Fruit fly (Drosophila melanogaster) whole organism, wandering third instar larva: ENCODE data around the gene RunxB.
"Not testable (repeated sequence)": the region's sequence is repeated elsewhere in the genome, so short reads cannot be mapped to it uniquely, and the experiment has no call there.

Experiments
- CG32264 ChIP-seq: fragments of 200-800 bp; sonication (Bioruptor generic); optimal IDR thresholded peaks from 2 replicates; lab custom pipeline; 2016; ENCODE audit warnings: missing biosample characterization, missing genetic modification characterization
- CG9705 ChIP-seq: fragments of 200-800 bp; sonication (Bioruptor generic); optimal IDR thresholded peaks from 2 replicates; lab custom pipeline; 2018; ENCODE audit warnings: missing biosample characterization, mild to moderate bottlenecking, missing genetic modification characterization
- Dfd ChIP-seq: fragments of >200 bp; optimal IDR thresholded peaks from 2 replicates; lab custom pipeline; 2017; ENCODE audit warnings: missing biosample characterization, missing genetic modification characterization
- HLH106 ChIP-seq: fragments of 200-800 bp; optimal IDR thresholded peaks from 3 replicates; lab custom pipeline; 2019; ENCODE audit warnings: missing biosample characterization, mild to moderate bottlenecking, missing genetic modification characterization, moderate library complexity
- Hnf4 ChIP-seq: fragments of 200-800 bp; sonication (Bioruptor generic); optimal IDR thresholded peaks from 2 replicates; lab custom pipeline; 2016; ENCODE audit warnings: missing biosample characterization, mild to moderate bottlenecking, missing genetic modification characterization
- Hr78 ChIP-seq: fragments of >200 bp; optimal IDR thresholded peaks from 2 replicates; lab custom pipeline; 2017; ENCODE audit warnings: missing biosample characterization, missing genetic modification characterization
- Hr83 ChIP-seq: fragments of 200-300 bp; sonication (Bioruptor generic); optimal IDR thresholded peaks from 2 replicates; lab custom pipeline; 2016; ENCODE audit warnings: missing biosample characterization, mild to moderate bottlenecking, missing genetic modification characterization, moderate library complexity; ENCODE audit not compliant: poor library complexity, severe bottlenecking
- Jra ChIP-seq: sonication (Bioruptor generic); optimal IDR thresholded peaks from 2 replicates; lab custom pipeline; 2016; ENCODE audit warnings: missing biosample characterization, missing genetic modification characterization
- Myc ChIP-seq: fragments of >200 bp; optimal IDR thresholded peaks from 2 replicates; lab custom pipeline; 2017
- OdsH ChIP-seq: fragments of 200-800 bp; sonication (Bioruptor generic); optimal IDR thresholded peaks from 2 replicates; lab custom pipeline; 2016; ENCODE audit warnings: missing biosample characterization, mild to moderate bottlenecking, missing genetic modification characterization
- Vsx2 ChIP-seq: fragments of 200-300, 225-300 bp; sonication (Bioruptor generic); optimal IDR thresholded peaks from 2 replicates; lab custom pipeline; 2018; ENCODE audit warnings: missing biosample characterization, missing genetic modification characterization; ENCODE audit not compliant: partially characterized antibody
- dl ChIP-seq, 2 experiments: fragments of 175-275, 200-275 bp in 1 of 2; fragments of 200-275 bp in 1 of 2; sonication (Bioruptor generic); optimal IDR thresholded peaks; lab custom pipeline; 2018; ENCODE audit warnings: mild to moderate bottlenecking in 2 of 2, missing biosample characterization in 2 of 2, missing genetic modification characterization in 2 of 2, moderate library complexity in 2 of 2; ENCODE audit not compliant: partially characterized antibody in 2 of 2, insufficient read depth in 1 of 2
- dmrt93B ChIP-seq: fragments of 200-800 bp; sonication (Bioruptor generic); optimal IDR thresholded peaks from 2 replicates; lab custom pipeline; 2018; ENCODE audit warnings: missing biosample characterization, mild to moderate bottlenecking, missing genetic modification characterization
- dsf ChIP-seq: sonication (Bioruptor generic); optimal IDR thresholded peaks from 2 replicates; lab custom pipeline; 2016; ENCODE audit warnings: missing biosample characterization, missing genetic modification characterization, borderline replicate concordance
- ey ChIP-seq: fragments of 200-800 bp; sonication (Bioruptor generic); optimal IDR thresholded peaks from 2 replicates; lab custom pipeline; 2016; ENCODE audit warnings: missing biosample characterization, missing genetic modification characterization
- foxo ChIP-seq, 2 experiments: fragments of 200-800 bp; sonication (Bioruptor generic); optimal IDR thresholded peaks; 2 replicates in 1 of 2; 3 replicates in 1 of 2; lab custom pipeline; 2016 to 2017; ENCODE audit warnings: missing biosample characterization in 2 of 2, missing genetic modification characterization in 2 of 2
- h ChIP-seq: fragments of 200-800 bp; sonication (Bioruptor generic); optimal IDR thresholded peaks from 3 replicates; lab custom pipeline; 2016; ENCODE audit warnings: missing biosample characterization, mild to moderate bottlenecking, missing genetic modification characterization
- jim ChIP-seq: fragments of 175-275, 200-325 bp; sonication (Bioruptor generic); optimal IDR thresholded peaks from 2 replicates; lab custom pipeline; 2016; ENCODE audit warnings: missing biosample characterization, mild to moderate bottlenecking, missing genetic modification characterization
- pan ChIP-seq: fragments of >200 bp; optimal IDR thresholded peaks from 2 replicates; lab custom pipeline; 2017
- rgr ChIP-seq: fragments of 200-800 bp; sonication (Bioruptor generic); optimal IDR thresholded peaks from 3 replicates; lab custom pipeline; 2016; ENCODE audit warnings: missing biosample characterization, mild to moderate bottlenecking, missing genetic modification characterization
- tai ChIP-seq: sonication (Bioruptor generic); optimal IDR thresholded peaks from 2 replicates; lab custom pipeline; 2016; ENCODE audit warnings: missing biosample characterization, missing genetic modification characterization
- usp ChIP-seq: fragments of >200 bp; optimal IDR thresholded peaks from 2 replicates; lab custom pipeline; 2017; ENCODE audit warnings: missing biosample characterization, missing genetic modification characterization

Gene RunxB

DNA sequence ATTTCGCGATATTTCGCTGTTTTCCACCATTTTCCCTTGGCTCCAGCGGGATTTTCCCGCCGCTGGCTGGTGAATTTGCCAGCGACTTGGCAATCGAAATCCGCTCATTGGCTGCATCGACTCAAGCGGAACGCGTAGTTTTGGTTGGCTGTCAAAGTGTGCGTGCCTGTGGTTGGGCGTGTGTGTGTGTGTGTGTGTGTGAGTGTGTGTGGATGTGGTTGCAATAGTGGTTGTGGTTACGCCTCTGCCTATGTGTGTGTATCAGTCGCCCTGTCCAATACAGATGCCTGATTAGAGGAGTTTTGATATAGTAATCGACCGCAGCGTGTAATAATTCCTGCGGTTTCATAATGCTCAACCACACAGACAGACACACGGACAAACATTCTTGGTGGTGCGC is 2.2 kb upstream of the RunxB start:
- TF ChIP-seq Hr78 (GFP tag; lab: Kevin White, UChicago) (no peak), Dfd (GFP tag; lab: Kevin White, UChicago) (peak; percentile 77)

DNA sequence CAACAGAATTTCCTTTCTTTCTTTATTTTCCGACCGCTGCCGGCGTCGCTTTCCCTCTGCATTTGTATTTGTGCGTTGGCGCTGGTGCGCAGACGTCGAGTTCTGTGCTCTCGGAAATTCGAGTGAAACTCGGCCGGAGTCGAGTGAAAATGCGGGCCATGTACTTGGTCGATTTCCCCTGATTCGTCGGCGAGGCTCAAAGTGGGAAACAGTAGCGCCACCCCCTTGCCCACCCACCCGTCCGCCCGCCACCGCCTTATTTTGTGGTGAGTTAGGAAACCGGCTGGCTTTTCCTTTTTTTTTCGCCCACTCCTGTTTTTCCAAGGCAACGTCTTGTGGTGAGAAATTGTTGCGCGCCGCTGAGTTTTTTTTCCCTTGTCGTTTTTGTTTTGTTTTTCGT is 21.3 kb downstream of the RunxB start:
- TF ChIP-seq usp (GFP tag; lab: Kevin White, UChicago) (no peak), foxo (GFP tag; optimal IDR thresholded peaks at IDR 0.05; lab: Kevin White, UChicago) (no peak), Jra (GFP tag; lab: Kevin White, UChicago) (no peak), Hr78 (GFP tag; lab: Kevin White, UChicago) (no peak), pan (lab: Kevin White, UChicago) (no peak), Dfd (GFP tag; lab: Kevin White, UChicago) (no peak), OdsH (no peak), Vsx2 (GFP tag; lab: Kevin White, UChicago) (no peak), Hr83 (no peak), Myc (lab: Kevin White, UChicago) (no peak), dl (GFP tag; optimal IDR thresholded peaks at IDR 0.05; lab: Kevin White, UChicago; ENCODE audit: insufficient read depth in 1 of 2, partially characterized antibody in 2 of 2) (no peak), dsf (GFP tag; lab: Kevin White, UChicago) (no peak), ey (no peak)

DNA sequence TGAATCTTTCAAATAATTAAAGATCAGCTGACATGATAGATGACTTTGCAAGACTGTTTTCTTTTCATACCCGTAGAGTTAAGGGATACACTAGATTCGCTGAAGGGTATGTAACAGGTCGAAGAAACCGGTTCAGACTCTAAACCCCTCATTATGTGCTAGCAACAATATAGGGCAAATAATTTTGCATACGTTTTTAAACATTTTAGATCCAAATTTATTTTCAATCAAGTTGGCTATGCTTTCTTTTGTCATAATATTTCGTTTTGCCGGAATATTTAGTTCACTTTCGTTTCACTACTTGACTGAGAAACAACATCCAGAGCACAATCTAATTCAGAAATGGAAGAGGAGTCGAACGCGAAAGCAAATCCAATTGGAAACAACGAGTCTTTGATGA is 35.7 kb downstream of the RunxB start, which contains the start of gene CG42580:
CG42580 (plus strand) TSS at position 301 of the 400 bp plus-strand sequence.
- TF ChIP-seq dmrt93B (GFP tag; lab: Kevin White, UChicago); Myc (lab: Kevin White, UChicago); jim (GFP tag; lab: Kevin White, UChicago): not testable (repeated sequence)

DNA sequence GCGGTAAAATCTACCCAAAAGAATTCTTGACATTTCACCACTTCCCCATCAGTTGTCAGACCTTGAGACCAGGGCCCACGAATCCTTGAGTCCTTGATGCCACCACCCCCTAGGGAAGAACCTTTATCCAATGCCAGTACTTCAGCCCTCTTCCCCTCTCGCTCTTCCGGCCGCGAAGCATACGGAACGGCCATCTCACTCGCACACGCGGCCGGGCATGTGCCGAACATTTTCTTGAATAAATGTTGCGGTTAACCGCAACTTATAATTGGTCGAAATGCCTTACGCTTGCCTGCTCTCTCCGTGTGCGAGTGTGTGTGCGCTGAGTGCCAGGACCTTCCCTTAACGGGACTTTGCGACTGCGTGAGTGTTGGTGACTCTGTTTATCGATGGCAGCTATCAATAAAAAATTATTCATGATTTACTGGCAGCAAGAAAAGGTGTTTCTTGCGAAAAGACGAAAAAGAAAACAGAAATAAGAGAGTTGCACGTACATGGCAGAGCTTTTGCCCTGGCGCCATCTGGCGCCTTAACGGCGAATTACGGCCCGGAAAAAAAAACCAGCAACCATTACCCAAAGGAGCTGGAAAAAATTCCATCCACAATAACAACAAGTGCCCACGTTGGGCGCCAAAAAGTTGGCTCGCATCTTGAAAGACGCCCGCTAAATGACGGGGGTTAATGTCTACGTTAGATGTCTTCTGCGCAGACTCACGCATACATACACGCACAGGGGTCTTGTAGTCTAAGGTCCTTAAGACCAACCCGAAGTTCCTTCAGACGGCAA is 44.7 kb downstream of the RunxB start:
- no peak for TF ChIP-seq Jra (GFP tag; lab: Kevin White, UChicago)
- no peak for TF ChIP-seq Hnf4 (GFP tag; lab: Kevin White, UChicago)
- TF ChIP-seq rgr: no peak
- TF ChIP-seq tai (GFP tag; lab: Kevin White, UChicago): no peak
- TF ChIP-seq h (GFP tag; lab: Kevin White, UChicago): no peak
- TF ChIP-seq HLH106 (tag; lab: Kevin White, UChicago): no peak
- no peak for TF ChIP-seq usp (GFP tag; lab: Kevin White, UChicago)
- TF ChIP-seq dsf (GFP tag; lab: Kevin White, UChicago): no peak
- TF ChIP-seq OdsH: no peak
- TF ChIP-seq Myc (lab: Kevin White, UChicago): no peak
- no peak for TF ChIP-seq CG32264 (GFP tag; lab: Kevin White, UChicago)
- no peak for TF ChIP-seq Vsx2 (GFP tag; lab: Kevin White, UChicago)
- TF ChIP-seq jim (GFP tag; lab: Kevin White, UChicago): no peak
- TF ChIP-seq Dfd (GFP tag; lab: Kevin White, UChicago): no peak
- TF ChIP-seq, all 38 proteins: peak for 0

DNA sequence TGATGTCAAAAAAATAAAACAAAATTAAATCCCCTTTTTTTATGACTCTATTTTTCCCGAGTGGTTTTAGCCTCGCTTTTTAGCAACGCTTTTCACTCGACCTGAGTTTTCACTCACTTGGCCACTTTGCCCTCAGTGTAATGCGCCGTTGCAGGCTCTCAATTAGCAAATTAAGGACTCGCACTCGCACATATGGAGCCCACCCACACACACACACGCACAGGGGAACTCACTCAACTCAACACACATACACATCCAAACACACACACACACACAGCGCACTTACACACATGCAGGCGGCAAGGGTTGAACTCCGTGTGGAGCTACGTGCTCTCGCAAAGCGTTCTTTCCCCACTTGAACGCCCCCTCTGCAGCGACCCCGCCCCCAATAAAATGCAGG is 74.7 kb downstream of the RunxB start:
- TF ChIP-seq CG9705 (GFP tag; lab: Kevin White, UChicago) (no peak), Dfd (GFP tag; lab: Kevin White, UChicago) (peak; percentile 74)
